Fruit fly (Drosophila melanogaster): ENCODE results near the gene Lk.

The Lk gene

DNA sequence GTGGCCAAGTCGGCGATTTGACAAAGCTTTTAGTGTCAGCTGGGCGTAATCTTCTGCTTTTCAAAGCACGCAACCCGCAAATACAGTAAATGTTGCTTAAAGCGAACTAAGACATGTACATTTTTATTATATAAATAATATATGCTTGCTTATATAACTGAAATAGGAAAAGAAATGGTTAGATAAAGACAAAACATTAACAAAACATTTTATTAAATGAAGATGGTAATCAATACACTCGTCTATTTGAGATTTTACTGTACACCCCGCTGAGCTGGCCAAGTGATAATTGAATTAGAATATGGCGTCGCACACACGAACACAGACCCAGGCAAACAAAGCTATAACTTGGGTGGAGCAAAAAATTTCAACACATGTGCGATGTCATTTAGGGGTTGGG is 14.1 kb upstream of the Lk start (continued):
- TF ChIP-seq HLHmδ (GFP tag; optimal IDR thresholded peaks at IDR 0.05), result no peak
- TF ChIP-seq dm (GFP tag; optimal IDR thresholded peaks at IDR 0.05), result no peak
- TF ChIP-seq ttk (GFP tag; IDR thresholded peaks at IDR 0.05), result no peak
- TF ChIP-seq fu2 (GFP tag; optimal IDR thresholded peaks at IDR 0.05), result no peak
- TF ChIP-seq lmd (GFP tag; IDR thresholded peaks at IDR 0.05), result no peak; the same call in 1 of the 2 replicates
- peak; percentile 27 for TF ChIP-seq CG12391 (tag; optimal IDR thresholded peaks at IDR 0.05)
- peak; percentile 55 for TF ChIP-seq CG2712 (tag; optimal IDR thresholded peaks at IDR 0.05)
- TF ChIP-seq YL-1 (GFP tag; optimal IDR thresholded peaks at IDR 0.05), result no peak
- TF ChIP-seq CG12769 (tag; optimal IDR thresholded peaks at IDR 0.05), result no peak
- no peak for TF ChIP-seq Chrac-16 (GFP tag; optimal IDR thresholded peaks at IDR 0.05)
- no peak for TF ChIP-seq CG12104 (GFP tag; optimal IDR thresholded peaks at IDR 0.05)
- TF ChIP-seq slou (GFP tag; optimal IDR thresholded peaks at IDR 0.05), result no peak
- no peak for TF ChIP-seq BtbVII (GFP tag; optimal IDR thresholded peaks at IDR 0.05)
- no peak for TF ChIP-seq kay (GFP tag; optimal IDR thresholded peaks at IDR 0.05)
- peak; percentile 16 for TF ChIP-seq CG8924 (tag; optimal IDR thresholded peaks at IDR 0.05)
- TF ChIP-seq CG9932 (GFP tag; IDR thresholded peaks at IDR 0.05), result no peak; the same call in 1 of the 2 replicates
- TF ChIP-seq Deaf1 (tag; optimal IDR thresholded peaks at IDR 0.05), result no peak
- TF ChIP-seq CG3726 (GFP tag; IDR thresholded peaks at IDR 0.05), result no peak
- TF ChIP-seq CG10321 (GFP tag; IDR thresholded peaks at IDR 0.05), result no peak
- TF ChIP-seq yki (optimal IDR thresholded peaks at IDR 0.05), result no peak
- no peak for TF ChIP-seq CG3995 (GFP tag; optimal IDR thresholded peaks at IDR 0.05)
- no peak for TF ChIP-seq CG6854 (GFP tag; optimal IDR thresholded peaks at IDR 0.05)
- peak; percentile 44 for TF ChIP-seq phol (tag; optimal IDR thresholded peaks at IDR 0.05)
- TF ChIP-seq CG11085 (GFP tag; IDR thresholded peaks at IDR 0.05), result no peak
- TF ChIP-seq CG3838 (GFP tag; optimal IDR thresholded peaks at IDR 0.05), result no peak
- TF ChIP-seq pnt (GFP tag; optimal IDR thresholded peaks at IDR 0.05), result no peak
- no peak for TF ChIP-seq CG15696 (tag; optimal IDR thresholded peaks at IDR 0.05)
- TF ChIP-seq CG8765 (GFP tag; IDR thresholded peaks at IDR 0.05), result no peak
- TF ChIP-seq CG13624 (GFP tag; optimal IDR thresholded peaks at IDR 0.05), result no peak
- no peak for TF ChIP-seq CG8089 (GFP tag; optimal IDR thresholded peaks at IDR 0.05)
- TF ChIP-seq CG6254 (GFP tag; optimal IDR thresholded peaks at IDR 0.05), result no peak
- TF ChIP-seq amos (GFP tag; IDR thresholded peaks at IDR 0.05; ENCODE audit: partially characterized antibody), result no peak
- TF ChIP-seq fru (optimal IDR thresholded peaks at IDR 0.05), result no peak
- TF ChIP-seq CG31441 (GFP tag; IDR thresholded peaks at IDR 0.05), result peak; percentile 42; the same call in 1 of the 2 replicates
- no peak for TF ChIP-seq grn (GFP tag; optimal IDR thresholded peaks at IDR 0.05)
- TF ChIP-seq CG7357 (GFP tag; IDR thresholded peaks at IDR 0.05), result no peak
- TF ChIP-seq odd (GFP tag; optimal IDR thresholded peaks at IDR 0.05), result no peak
- TF ChIP-seq CG17612 (GFP tag; IDR thresholded peaks at IDR 0.05), result no peak
- no peak for TF ChIP-seq CG8944 (GFP tag; optimal IDR thresholded peaks at IDR 0.05)
- TF ChIP-seq Nf-YA (GFP tag; IDR thresholded peaks at IDR 0.05), result no peak
- no peak for TF ChIP-seq peb (GFP tag; IDR thresholded peaks at IDR 0.05)
- no peak for TF ChIP-seq nau (GFP tag; optimal IDR thresholded peaks at IDR 0.05)
- no peak for TF ChIP-seq Gsc (GFP tag; IDR thresholded peaks at IDR 0.05)
- TF ChIP-seq CG18476 (GFP tag; optimal IDR thresholded peaks at IDR 0.05), result no peak
- no peak for TF ChIP-seq Hr78 (GFP tag; optimal IDR thresholded peaks at IDR 0.05)
- TF ChIP-seq sens-2 (GFP tag; IDR thresholded peaks at IDR 0.05), result no peak
- TF ChIP-seq gcm2 (GFP tag; optimal IDR thresholded peaks at IDR 0.05), result no peak
- TF ChIP-seq Scr (GFP tag; IDR thresholded peaks at IDR 0.05; ENCODE audit: partially characterized antibody), result no peak
- no peak for TF ChIP-seq gsb (GFP tag; IDR thresholded peaks at IDR 0.05)
- peak; percentile 37 for TF ChIP-seq CG13424 (tag; optimal IDR thresholded peaks at IDR 0.05)
- TF ChIP-seq dimm (GFP tag; IDR thresholded peaks at IDR 0.05), result no peak
- TF ChIP-seq ranshi (GFP tag; IDR thresholded peaks at IDR 0.05), result no peak
- TF ChIP-seq CG11504 (tag; optimal IDR thresholded peaks at IDR 0.05), result peak; percentile 65
